Worm (Caenorhabditis elegans): Measurements from ENCODE around the gene Y51H4A.937.

ce11 chrIV:16505632-16506203 lies 22.8 kb upstream of the Y51H4A.937 start, which contains the start of gene zip-7:
- TF ChIP-seq nfyb-1 (GFP tag; IDR thresholded peaks at IDR 0.05) (no peak), efl-1 (GFP tag; optimal IDR thresholded peaks at IDR 0.05) (no peak), rcor-1 (GFP tag; IDR thresholded peaks at IDR 0.05) (no peak), attf-6 (GFP tag; IDR thresholded peaks at IDR 0.05) (no peak), B0035.1 (tag; optimal IDR thresholded peaks at IDR 0.05) (no peak)

Data from whole organism, young adult.